Worm (Caenorhabditis elegans) whole organism, late embryonic: ENCODE measurements around the gene Y73C8B.5.

Experiments used
- C38D4.7 ChIP-seq: fragments of 200-800 bp; sonication (Bioruptor generic); optimal IDR thresholded peaks from 2 replicates; lab custom pipeline; 2018; ENCODE audit warnings: mild to moderate bottlenecking, missing genetic modification characterization, moderate library complexity, missing compliant biosample characterization
- K09A11.1 ChIP-seq: sonication (generic microtip); optimal IDR thresholded peaks from 2 replicates; lab custom pipeline; 2017; ENCODE audit warnings: antibody characterized with exemption, mild to moderate bottlenecking, missing genetic modification characterization, missing compliant biosample characterization; ENCODE audit not compliant: insufficient read depth
- ceh-34 ChIP-seq: sonication (generic microtip); optimal IDR thresholded peaks from 2 replicates; lab custom pipeline; 2016; ENCODE audit warnings: mild to moderate bottlenecking, missing genetic modification characterization, missing compliant biosample characterization
- ceh-6 ChIP-seq: fragments of 200-800 bp; sonication (Bioruptor generic); optimal IDR thresholded peaks from 2 replicates; lab custom pipeline; 2018; ENCODE audit warnings: mild to moderate bottlenecking, missing genetic modification characterization, missing compliant biosample characterization
- ceh-9 ChIP-seq: sonication (generic microtip); optimal IDR thresholded peaks from 2 replicates; lab custom pipeline; 2016; ENCODE audit warnings: mild to moderate bottlenecking, missing genetic modification characterization, inconsistent platforms, missing compliant biosample characterization
- ets-4 ChIP-seq: sonication (generic microtip); optimal IDR thresholded peaks from 2 replicates; lab custom pipeline; 2016; ENCODE audit warnings: missing genetic modification characterization, missing compliant biosample characterization
- eyg-1 ChIP-seq: sonication (generic microtip); optimal IDR thresholded peaks from 2 replicates; lab custom pipeline; 2016; ENCODE audit warnings: missing genotype, missing genetic modification characterization, missing compliant biosample characterization
- hlh-13 ChIP-seq: fragments of 200-800 bp; sonication (Bioruptor generic); optimal IDR thresholded peaks from 2 replicates; lab custom pipeline; 2018; ENCODE audit warnings: mild to moderate bottlenecking, missing genetic modification characterization, missing compliant biosample characterization
- hlh-30 ChIP-seq: sonication (generic microtip); optimal IDR thresholded peaks from 2 replicates; lab custom pipeline; 2017; ENCODE audit warnings: antibody characterized with exemption, missing genetic modification characterization, missing compliant biosample characterization; ENCODE audit not compliant: insufficient read depth
- pqm-1 ChIP-seq: sonication (generic microtip); optimal IDR thresholded peaks from 2 replicates; lab custom pipeline; 2016; ENCODE audit warnings: missing genetic modification characterization, missing compliant biosample characterization
- rnt-1 ChIP-seq: sonication (generic microtip); optimal IDR thresholded peaks from 2 replicates; lab custom pipeline; 2016; ENCODE audit warnings: missing genetic modification characterization, missing compliant biosample characterization
- unc-86 ChIP-seq: sonication (generic microtip); optimal IDR thresholded peaks from 2 replicates; lab custom pipeline; 2016; ENCODE audit warnings: missing genetic modification characterization, missing compliant biosample characterization

DNA sequence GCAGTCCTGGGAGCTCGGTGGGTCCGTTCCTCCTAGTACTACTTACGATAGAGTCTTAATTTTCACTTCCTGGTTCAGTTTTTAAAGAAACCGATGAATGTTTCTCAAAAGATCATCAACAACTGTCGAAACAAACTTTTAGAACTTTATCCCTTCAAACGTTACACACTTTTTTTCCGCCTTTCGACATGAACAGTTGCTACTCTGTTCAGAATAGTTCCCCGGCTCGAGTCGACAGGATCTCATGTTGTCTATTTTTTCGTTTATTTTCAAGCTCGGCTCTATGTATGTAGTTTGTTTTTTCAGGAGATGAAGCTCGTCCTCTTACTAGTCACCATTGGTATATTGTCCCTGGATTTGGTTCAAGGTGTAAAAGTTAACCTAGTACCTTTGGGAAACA, 40.3 kb upstream of the Y73C8B.5 start, which contains the start of gene exh-1:
- TF ChIP-seq ceh-6 (GFP tag; lab: Kevin White, UChicago) (no peak), ceh-9 (tag; lab: Kevin White, UChicago) (no peak), rnt-1 (tag; lab: Kevin White, UChicago) (no peak), ceh-34 (tag; lab: Kevin White, UChicago) (no peak), ets-4 (tag; lab: Kevin White, UChicago) (no peak), C38D4.7 (GFP tag; lab: Kevin White, UChicago) (no peak), eyg-1 (tag; lab: Kevin White, UChicago) (no peak), unc-86 (tag; lab: Kevin White, UChicago) (no peak), hlh-30 (tag; lab: Kevin White, UChicago) (no peak), pqm-1 (tag; lab: Kevin White, UChicago) (no peak), K09A11.1 (tag; lab: Kevin White, UChicago) (no peak), hlh-13 (no peak)
